Worm (Caenorhabditis elegans): ENCODE results near the gene pmp-2.
A peak's percentile ranks its signal among the peaks of the same experiment; 100 is the strongest.

DNA sequence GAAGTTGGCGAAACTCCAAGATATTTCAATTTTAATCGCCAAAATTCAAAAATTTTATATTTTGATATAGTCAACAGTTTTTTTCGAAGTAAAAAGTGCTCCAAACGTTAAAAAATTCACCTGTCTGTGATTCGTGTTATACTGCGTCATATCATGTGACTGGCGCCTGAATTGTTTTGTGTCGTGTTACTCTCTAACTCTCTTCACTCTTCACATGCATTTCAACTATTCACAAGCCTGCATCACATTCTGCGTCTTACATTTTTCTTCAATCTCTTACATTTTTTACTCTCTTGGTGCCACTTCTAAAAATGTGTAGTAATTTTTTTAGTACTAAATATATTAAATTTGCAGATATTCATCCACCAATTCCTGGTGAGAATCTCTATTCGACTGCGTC lies 40.8 kb upstream of the pmp-2 start, which contains the start of gene flcn-1:
- TF ChIP-seq ama-1 (optimal IDR thresholded peaks at IDR 0.05): no peak
- TF ChIP-seq pag-3 (tag; optimal IDR thresholded peaks at IDR 0.05; ENCODE audit: borderline replicate concordance, insufficient read depth): no peak
- no peak for TF ChIP-seq ces-1 (GFP tag; optimal IDR thresholded peaks at IDR 0.05)
- no peak for TF ChIP-seq egl-27 (tag; optimal IDR thresholded peaks at IDR 0.05)
- peak; percentile 35 to 67 for TF ChIP-seq lsy-2 (tag; optimal IDR thresholded peaks at IDR 0.05)
- TF ChIP-seq lin-35 (GFP tag; optimal IDR thresholded peaks at IDR 0.05): peak; percentile 55 to 60
- TF ChIP-seq tbx-2 (tag; optimal IDR thresholded peaks at IDR 0.05): peak; percentile 40
- peak; percentile 34 for TF ChIP-seq irx-1 (tag; optimal IDR thresholded peaks at IDR 0.05)
- TF ChIP-seq aly-2 (tag; optimal IDR thresholded peaks at IDR 0.05): no peak
- peak; percentile 85 for TF ChIP-seq lin-14 (GFP tag; optimal IDR thresholded peaks at IDR 0.05)
- TF ChIP-seq nhr-76 (tag; optimal IDR thresholded peaks at IDR 0.05): no peak
